Worm (Caenorhabditis elegans): ENCODE data around the gene Y66D12A.24.

- TF ChIP-seq flt-1 (GFP tag; IDR thresholded peaks at IDR 0.05), result no peak
- no peak for TF ChIP-seq ztf-29 (GFP tag; IDR thresholded peaks at IDR 0.05)
- no peak for TF ChIP-seq med-1 (GFP tag; optimal IDR thresholded peaks at IDR 0.05; ENCODE audit: insufficient read depth)
- peak; percentile 77 for TF ChIP-seq T22C8.4 (GFP tag; IDR thresholded peaks at IDR 0.05)
These were observed 30.1 kb upstream of the Y66D12A.24 start for ce11 chrIII:11466420-11467188.
